Comparison of ENCODE assay signal across 6 fruit fly cellular contexts in the genomic region with DNA sequence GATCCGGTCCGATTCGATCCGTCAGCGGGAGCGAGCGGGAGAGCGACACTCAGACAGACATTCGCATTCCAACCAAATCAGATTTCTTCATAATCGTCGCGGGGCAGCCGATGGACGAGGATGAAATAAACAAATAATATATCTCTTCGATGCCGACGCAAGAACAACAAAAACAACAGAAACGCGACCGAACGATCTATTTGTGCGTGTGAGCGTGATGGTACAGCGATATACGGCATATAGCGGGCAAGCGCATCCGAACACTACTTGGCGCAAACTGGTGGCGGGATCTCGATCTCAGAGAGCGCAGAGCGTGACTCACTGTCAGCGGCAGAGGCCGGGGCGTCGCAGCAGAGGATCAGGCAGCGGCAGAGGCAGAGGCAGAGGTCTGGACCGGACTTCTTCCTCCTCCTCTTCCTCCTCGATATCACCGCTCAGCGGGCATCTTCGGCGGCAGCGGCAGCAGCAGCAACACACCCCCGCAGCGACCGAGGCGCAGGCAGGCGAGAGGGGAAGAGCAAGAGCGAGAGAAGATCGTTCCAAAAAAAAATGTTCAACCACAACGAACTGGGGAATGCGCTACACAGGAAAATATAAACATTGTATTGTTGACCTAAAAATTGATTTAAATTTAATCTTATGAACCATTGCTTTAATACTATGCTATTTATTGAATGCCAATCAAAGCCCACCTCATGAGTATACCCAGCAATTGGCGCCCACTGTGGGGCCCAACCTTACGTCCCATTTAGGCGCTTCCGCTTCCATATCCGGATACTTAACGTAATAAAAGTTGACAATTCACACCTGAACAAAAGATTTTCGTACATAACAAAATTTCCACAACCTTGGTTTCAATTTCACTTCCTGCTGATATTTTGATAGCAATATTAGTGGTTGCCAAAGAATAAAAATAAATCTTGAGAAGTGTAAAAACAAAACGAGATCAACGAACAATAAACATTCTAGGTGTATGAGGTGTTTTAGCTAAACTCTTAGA.
A peak's percentile ranks its signal among the peaks of the same experiment; 100 is the strongest.
TF ChIP-seq lines count a peak whose summit lies in the region.

No protein-coding gene starts in this region.

- no peak for TF ChIP-seq CTCF in whole organism, embryonic (GFP tag; optimal IDR thresholded peaks at IDR 0.05; lab: Kevin White, UChicago)

TF ChIP-seq in whole organism, 6 proteins besides CTCF, POLR2A, EP300 and RAD21:
- TF ChIP-seq pan (optimal IDR thresholded peaks at IDR 0.05; lab: Kevin White, UChicago): no peak
- TF ChIP-seq EcR (GFP tag; optimal IDR thresholded peaks at IDR 0.05; lab: Kevin White, UChicago): no peak
- TF ChIP-seq Dll (optimal IDR thresholded peaks at IDR 0.05; lab: Kevin White, UChicago): peak; percentile 83

TF ChIP-seq in whole organism, adult, 20 proteins besides CTCF, POLR2A, EP300 and RAD21:
- peak; percentile 13 for TF ChIP-seq ovo (GFP tag; optimal IDR thresholded peaks at IDR 0.05; lab: Kevin White, UChicago)
- TF ChIP-seq cic (GFP tag; optimal IDR thresholded peaks at IDR 0.05; lab: Kevin White, UChicago): peak; percentile 16
- TF ChIP-seq kay (GFP tag; lab: Kevin White, UChicago; ENCODE audit: borderline replicate concordance): peak; percentile 75
- TF ChIP-seq pad (GFP tag; optimal IDR thresholded peaks at IDR 0.05; lab: Kevin White, UChicago): no peak
- TF ChIP-seq CG11617 (GFP tag; optimal IDR thresholded peaks at IDR 0.05; lab: Kevin White, UChicago): no peak
TF ChIP-seq in whole organism, adult: peak in this region for 3.

TF ChIP-seq in whole organism, embryonic, 481 proteins besides CTCF, POLR2A, EP300 and RAD21 (continues in another document):
- TF ChIP-seq zen2 (GFP tag; IDR thresholded peaks at IDR 0.05; lab: Robert Waterston, UW; ENCODE audit: partially characterized antibody) (no peak), CG1233 (GFP tag; optimal IDR thresholded peaks at IDR 0.05; lab: Kevin White, UChicago) (no peak), sens-2 (GFP tag; IDR thresholded peaks at IDR 0.05; lab: Robert Waterston, UW) (no peak), CG15601 (tag; optimal IDR thresholded peaks at IDR 0.05; lab: Kevin White, UChicago) (peak; percentile 45), gcm (GFP tag; optimal IDR thresholded peaks at IDR 0.05; lab: Kevin White, UChicago) (no peak), CG7987 (GFP tag; optimal IDR thresholded peaks at IDR 0.05; lab: Kevin White, UChicago) (no peak), CG33557 (GFP tag; optimal IDR thresholded peaks at IDR 0.05; lab: Kevin White, UChicago) (no peak), zen (tag; optimal IDR thresholded peaks at IDR 0.05; lab: Kevin White, UChicago) (no peak), CG3163 (GFP tag; optimal IDR thresholded peaks at IDR 0.05; lab: Kevin White, UChicago) (no peak), Sin3A (optimal IDR thresholded peaks at IDR 0.05; lab: Kevin White, UChicago) (no peak), CG14965 (GFP tag; optimal IDR thresholded peaks at IDR 0.05; lab: Kevin White, UChicago; ENCODE audit: borderline replicate concordance) (no peak), Ptx1 (GFP tag; IDR thresholded peaks at IDR 0.05; lab: Robert Waterston, UW) (no peak; the same call in 1 of the 2 replicates), ind (GFP tag; optimal IDR thresholded peaks at IDR 0.05; lab: Kevin White, UChicago) (peak; percentile 57), sc (optimal IDR thresholded peaks at IDR 0.05; lab: Kevin White, UChicago) (no peak), sc (GFP tag; optimal IDR thresholded peaks at IDR 0.05; lab: Kevin White, UChicago) (peak; percentile 64), cg (GFP tag; optimal IDR thresholded peaks at IDR 0.05; lab: Kevin White, UChicago) (peak; percentile 68), CG2202 (tag; optimal IDR thresholded peaks at IDR 0.05; lab: Kevin White, UChicago) (peak; percentile 8), HmgZ (tag; optimal IDR thresholded peaks at IDR 0.05; lab: Kevin White, UChicago) (no peak)

TF ChIP-seq in whole organism, prepupa, 60 proteins besides CTCF, POLR2A, EP300 and RAD21 (continues in another document):
- TF ChIP-seq Gug (GFP tag; IDR thresholded peaks at IDR 0.05; lab: Robert Waterston, UW) (peak; percentile 46), CG10669 (GFP tag; optimal IDR thresholded peaks at IDR 0.05; lab: Kevin White, UChicago) (peak; percentile 53), fkh (GFP tag; optimal IDR thresholded peaks at IDR 0.05; lab: Kevin White, UChicago) (no peak), Hr38 (GFP tag; optimal IDR thresholded peaks at IDR 0.05; lab: Kevin White, UChicago) (no peak), CG6276 (GFP tag; optimal IDR thresholded peaks at IDR 0.05; lab: Kevin White, UChicago) (peak; percentile 17), CG11902 (GFP tag; optimal IDR thresholded peaks at IDR 0.05; lab: Kevin White, UChicago) (peak; percentile 57), salr (GFP tag; optimal IDR thresholded peaks at IDR 0.05; lab: Kevin White, UChicago) (peak; percentile 31 to 78), topi (GFP tag; optimal IDR thresholded peaks at IDR 0.05; lab: Kevin White, UChicago) (peak; percentile 81), Lpt (GFP tag; optimal IDR thresholded peaks at IDR 0.05; lab: Kevin White, UChicago) (no peak), CG8632 (GFP tag; optimal IDR thresholded peaks at IDR 0.05; lab: Kevin White, UChicago) (peak; percentile 53), Hr39 (GFP tag; optimal IDR thresholded peaks at IDR 0.05; lab: Kevin White, UChicago) (peak; percentile 73), CG8119 (GFP tag; IDR thresholded peaks at IDR 0.05; lab: Robert Waterston, UW) (no peak), Hr4 (GFP tag; optimal IDR thresholded peaks at IDR 0.05; lab: Kevin White, UChicago) (peak; percentile 63), achi (GFP tag; optimal IDR thresholded peaks at IDR 0.05; lab: Kevin White, UChicago) (peak; percentile 40), CG11294 (GFP tag; IDR thresholded peaks at IDR 0.05; lab: Robert Waterston, UW) (no peak), CG9139 (GFP tag; optimal IDR thresholded peaks at IDR 0.05; lab: Kevin White, UChicago) (peak; percentile 8), CG1621 (tag; optimal IDR thresholded peaks at IDR 0.05; lab: Kevin White, UChicago) (peak; percentile 48), cyc (GFP tag; optimal IDR thresholded peaks at IDR 0.05; lab: Kevin White, UChicago) (peak; percentile 78)

TF ChIP-seq in whole organism, pupa, 21 proteins besides CTCF, POLR2A, EP300 and RAD21 (continues in another document):
- TF ChIP-seq rn (GFP tag; IDR thresholded peaks at IDR 0.05; lab: Robert Waterston, UW) (peak; percentile 37; the same call in 1 of the 2 replicates), CG17806 (tag; optimal IDR thresholded peaks at IDR 0.05; lab: Kevin White, UChicago) (peak; percentile 53), Pif1B (GFP tag; optimal IDR thresholded peaks at IDR 0.05; lab: Kevin White, UChicago) (no peak), CG13204 (GFP tag; optimal IDR thresholded peaks at IDR 0.05; lab: Kevin White, UChicago) (peak; percentile 100), Snoo (tag; optimal IDR thresholded peaks at IDR 0.05; lab: Kevin White, UChicago) (peak; percentile 35), EcR (GFP tag; optimal IDR thresholded peaks at IDR 0.05; lab: Kevin White, UChicago) (peak; percentile 86), CG4496 (GFP tag; IDR thresholded peaks at IDR 0.05; lab: Robert Waterston, UW) (no peak; the same call in none of the 3 replicates), CG10348 (GFP tag; IDR thresholded peaks at IDR 0.05; lab: Robert Waterston, UW) (no peak), CG9948 (tag; optimal IDR thresholded peaks at IDR 0.05; lab: Kevin White, UChicago) (peak; percentile 68), CG12605 (GFP tag; IDR thresholded peaks at IDR 0.05; lab: Robert Waterston, UW) (peak; percentile 28; the same call in 1 of the 2 replicates), CG8301 (tag; optimal IDR thresholded peaks at IDR 0.05; lab: Kevin White, UChicago) (peak; percentile 44), fd96Ca (GFP tag; IDR thresholded peaks at IDR 0.05; lab: Robert Waterston, UW) (peak; percentile 39; the same call in 1 of the 3 replicates), Pif1A (GFP tag; optimal IDR thresholded peaks at IDR 0.05; lab: Kevin White, UChicago) (peak; percentile 14), CG8159 (tag; optimal IDR thresholded peaks at IDR 0.05; lab: Kevin White, UChicago) (peak; percentile 63), CG32121 (GFP tag; IDR thresholded peaks at IDR 0.05; lab: Robert Waterston, UW) (peak; percentile 39; the same call in 1 of the 2 replicates), D1 (tag; optimal IDR thresholded peaks at IDR 0.05; lab: Kevin White, UChicago) (no peak), CG15710 (tag; optimal IDR thresholded peaks at IDR 0.05; lab: Kevin White, UChicago) (peak; percentile 50), Ets98B (GFP tag; IDR thresholded peaks at IDR 0.05; lab: Robert Waterston, UW) (no peak; the same call in 1 of the 2 replicates)

TF ChIP-seq in whole organism, wandering third instar larva, 38 proteins besides CTCF, POLR2A, EP300 and RAD21 (continues in another document):
- TF ChIP-seq fru (GFP tag; optimal IDR thresholded peaks at IDR 0.05; lab: Kevin White, UChicago) (peak; percentile 56), Dif (GFP tag; optimal IDR thresholded peaks at IDR 0.05; lab: Kevin White, UChicago; ENCODE audit: partially characterized antibody) (peak; percentile 75), Jra (GFP tag; optimal IDR thresholded peaks at IDR 0.05; lab: Kevin White, UChicago) (peak; percentile 91), foxo (GFP tag; optimal IDR thresholded peaks at IDR 0.05; lab: Kevin White, UChicago) (peak in 1 of 2 experiments; percentile 70), Mio (GFP tag; optimal IDR thresholded peaks at IDR 0.05; lab: Kevin White, UChicago) (no peak), Dfd (GFP tag; optimal IDR thresholded peaks at IDR 0.05; lab: Kevin White, UChicago) (no peak), br (GFP tag; optimal IDR thresholded peaks at IDR 0.05; lab: Kevin White, UChicago) (peak; percentile 19), lola (GFP tag; optimal IDR thresholded peaks at IDR 0.05; lab: Kevin White, UChicago) (no peak), CG32264 (GFP tag; optimal IDR thresholded peaks at IDR 0.05; lab: Kevin White, UChicago) (peak; percentile 2), CrebA (GFP tag; optimal IDR thresholded peaks at IDR 0.05; lab: Kevin White, UChicago; ENCODE audit: borderline replicate concordance) (no peak), Abd-B (GFP tag; optimal IDR thresholded peaks at IDR 0.05; lab: Kevin White, UChicago) (no peak), Hr78 (GFP tag; optimal IDR thresholded peaks at IDR 0.05; lab: Kevin White, UChicago) (no peak), N (GFP tag; optimal IDR thresholded peaks at IDR 0.05; lab: Kevin White, UChicago) (no peak), CG9705 (GFP tag; optimal IDR thresholded peaks at IDR 0.05; lab: Kevin White, UChicago) (peak; percentile 6), dl (GFP tag; optimal IDR thresholded peaks at IDR 0.05; lab: Kevin White, UChicago; ENCODE audit: insufficient read depth in 1 of 2, partially characterized antibody in 2 of 2) (peak; percentile 13 to 68), OdsH (GFP tag; optimal IDR thresholded peaks at IDR 0.05; lab: Kevin White, UChicago) (peak; percentile 15), h (GFP tag; optimal IDR thresholded peaks at IDR 0.05; lab: Kevin White, UChicago) (peak; percentile 52), ey (GFP tag; optimal IDR thresholded peaks at IDR 0.05; lab: Kevin White, UChicago) (peak; percentile 53), Sp1 (GFP tag; optimal IDR thresholded peaks at IDR 0.05; lab: Kevin White, UChicago) (peak; percentile 45), tai (GFP tag; optimal IDR thresholded peaks at IDR 0.05; lab: Kevin White, UChicago) (no peak), dsf (GFP tag; optimal IDR thresholded peaks at IDR 0.05; lab: Kevin White, UChicago; ENCODE audit: borderline replicate concordance) (no peak)
